Fruit fly (Drosophila melanogaster): Measurements from ENCODE around the gene CASK.
A peak's percentile ranks its signal among the peaks of the same experiment; 100 is the strongest.

The CASK gene

DNA sequence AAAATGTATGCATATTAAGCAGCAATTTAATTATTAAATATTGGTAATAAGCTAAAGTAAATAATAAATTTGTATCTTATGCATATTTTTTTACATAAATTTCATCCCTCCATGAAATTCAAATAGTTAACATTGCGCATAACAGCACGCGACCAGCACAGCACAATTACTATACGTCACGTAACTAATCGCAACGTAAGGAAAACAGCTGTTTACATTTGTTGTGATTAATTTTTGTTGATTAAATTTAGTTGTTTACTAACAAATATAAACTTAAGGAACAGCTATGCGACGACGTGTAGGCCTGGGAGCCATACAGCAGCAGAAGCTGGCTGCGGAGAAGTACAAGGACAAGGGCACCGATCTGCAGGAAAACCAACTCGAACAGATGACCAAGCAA, 42.5 kb upstream of the CASK start, which contains the start of gene lsn (continued):
- TF ChIP-seq Pdp1 (GFP tag; optimal IDR thresholded peaks at IDR 0.05) (peak in 1 of 2 experiments; percentile 16), ci (GFP tag; IDR thresholded peaks at IDR 0.05) (peak; percentile 53; the same call in 2 of the 3 replicates), phol (tag; optimal IDR thresholded peaks at IDR 0.05) (no peak), CG10543 (GFP tag; optimal IDR thresholded peaks at IDR 0.05) (no peak), odd (GFP tag; optimal IDR thresholded peaks at IDR 0.05) (peak; percentile 38), grau (tag; optimal IDR thresholded peaks at IDR 0.05) (peak; percentile 31), CG17186 (GFP tag; optimal IDR thresholded peaks at IDR 0.05) (peak; percentile 99), ap (GFP tag; IDR thresholded peaks at IDR 0.05) (no peak), PHDP (tag; optimal IDR thresholded peaks at IDR 0.05) (peak; percentile 71), Hr51 (GFP tag; optimal IDR thresholded peaks at IDR 0.05) (no peak), CG1603 (tag; optimal IDR thresholded peaks at IDR 0.05) (peak; percentile 68), CG33557 (GFP tag; optimal IDR thresholded peaks at IDR 0.05) (peak; percentile 55), wek (GFP tag; optimal IDR thresholded peaks at IDR 0.05) (peak; percentile 46), tap (tag; optimal IDR thresholded peaks at IDR 0.05) (no peak), pita (GFP tag; optimal IDR thresholded peaks at IDR 0.05) (no peak), CG12219 (GFP tag; optimal IDR thresholded peaks at IDR 0.05) (no peak), CG15269 (tag; optimal IDR thresholded peaks at IDR 0.05) (peak; percentile 19), Fer1 (GFP tag; optimal IDR thresholded peaks at IDR 0.05) (peak; percentile 57), Dp (GFP tag; optimal IDR thresholded peaks at IDR 0.05) (peak; percentile 85), CrebB (tag; optimal IDR thresholded peaks at IDR 0.05) (peak; percentile 35), Atf6 (GFP tag; IDR thresholded peaks at IDR 0.05) (0 out of 2 replicates have a peak, but pooled peaks have one; percentile 30), E2f2 (GFP tag; IDR thresholded peaks at IDR 0.05) (peak; percentile 84), CG9437 (GFP tag; optimal IDR thresholded peaks at IDR 0.05) (peak; percentile 100), Lhr (GFP tag; optimal IDR thresholded peaks at IDR 0.05) (peak; percentile 2), CG2875 (GFP tag; optimal IDR thresholded peaks at IDR 0.05) (peak; percentile 49), crp (GFP tag; optimal IDR thresholded peaks at IDR 0.05) (peak; percentile 37 to 90), CG17568 (GFP tag; optimal IDR thresholded peaks at IDR 0.05) (peak; percentile 73), ATbp (GFP tag; optimal IDR thresholded peaks at IDR 0.05) (peak; percentile 37), twi (tag; optimal IDR thresholded peaks at IDR 0.05) (peak; percentile 15), CG17328 (GFP tag; IDR thresholded peaks at IDR 0.05) (peak; percentile 18; the same call in 1 of the 2 replicates), chif (GFP tag; optimal IDR thresholded peaks at IDR 0.05) (peak in 1 of 2 experiments; percentile 1), CG17829 (tag; optimal IDR thresholded peaks at IDR 0.05) (peak; percentile 29), MESR4 (GFP tag; optimal IDR thresholded peaks at IDR 0.05) (peak; percentile 61), lbe (GFP tag; optimal IDR thresholded peaks at IDR 0.05) (peak; percentile 6), Meics (GFP tag; optimal IDR thresholded peaks at IDR 0.05) (peak; percentile 48), cas (GFP tag; IDR thresholded peaks at IDR 0.05) (no peak), lab (GFP tag; optimal IDR thresholded peaks at IDR 0.05) (peak; percentile 42), unpg (GFP tag; optimal IDR thresholded peaks at IDR 0.05) (peak; percentile 44), CG3838 (GFP tag; optimal IDR thresholded peaks at IDR 0.05) (peak; percentile 13), CG8290 (GFP tag; optimal IDR thresholded peaks at IDR 0.05) (no peak), CG8290 (tag; optimal IDR thresholded peaks at IDR 0.05) (peak in 1 of 2 experiments; percentile 82), CG18599 (GFP tag; optimal IDR thresholded peaks at IDR 0.05) (peak; percentile 52), CG7786 (GFP tag; optimal IDR thresholded peaks at IDR 0.05) (no peak), sd (tag; optimal IDR thresholded peaks at IDR 0.05) (peak; percentile 65), maf-S (GFP tag; optimal IDR thresholded peaks at IDR 0.05) (no peak), CG2202 (tag; optimal IDR thresholded peaks at IDR 0.05) (peak; percentile 51), ac (GFP tag; optimal IDR thresholded peaks at IDR 0.05) (peak; percentile 13), HmgZ (tag; optimal IDR thresholded peaks at IDR 0.05) (peak; percentile 55), stc (GFP tag; IDR thresholded peaks at IDR 0.05) (0 out of 2 replicates have a peak, but pooled peaks have one; percentile 11)
